Fruit fly (Drosophila melanogaster) whole organism, adult: ENCODE results near the gene CG14089.

ENCODE experiments used
- CG11617 ChIP-seq: fragments of 200-800 bp; sonication (Bioruptor generic); optimal IDR thresholded peaks from 2 replicates; lab custom pipeline; 2017; ENCODE audit warnings: mild to moderate bottlenecking, missing biosample characterization, missing genetic modification reagents, missing genetic modification characterization
- CG12768 ChIP-seq: fragments of 200-800 bp; sonication (Bioruptor generic); optimal IDR thresholded peaks from 2 replicates; lab custom pipeline; 2017; ENCODE audit warnings: missing biosample characterization, missing genetic modification characterization, mild to moderate bottlenecking, moderate library complexity, missing genetic modification reagents
- CG14711 ChIP-seq: fragments of 200-800 bp; sonication (Bioruptor generic); optimal IDR thresholded peaks from 2 replicates; lab custom pipeline; 2018; ENCODE audit warnings: missing biosample characterization, mild to moderate bottlenecking, missing genetic modification characterization, moderate library complexity
- CG1620 ChIP-seq: fragments of 200-800 bp; sonication (Bioruptor generic); optimal IDR thresholded peaks from 2 replicates; lab custom pipeline; 2016; ENCODE audit warnings: missing biosample characterization, missing genetic modification characterization
- CG33017 ChIP-seq: fragments of 200-800 bp; sonication (Bioruptor generic); optimal IDR thresholded peaks from 2 replicates; lab custom pipeline; 2018; ENCODE audit warnings: missing biosample characterization, mild to moderate bottlenecking, missing genetic modification characterization, moderate library complexity
- CG5204 ChIP-seq: fragments of 200-800 bp; sonication (Bioruptor generic); optimal IDR thresholded peaks from 2 replicates; lab custom pipeline; 2016; ENCODE audit warnings: missing biosample characterization, missing genetic modification characterization
- CG7045 ChIP-seq: fragments of 200-800 bp; sonication (Bioruptor generic); optimal IDR thresholded peaks from 2 replicates; lab custom pipeline; 2017; ENCODE audit warnings: missing biosample characterization, mild to moderate bottlenecking, missing genetic modification characterization
- CG7101 ChIP-seq: fragments of 200-800 bp; sonication (Bioruptor generic); optimal IDR thresholded peaks from 2 replicates; lab custom pipeline; 2018; ENCODE audit warnings: missing biosample characterization, mild to moderate bottlenecking, missing genetic modification characterization, moderate library complexity
- Clk ChIP-seq: fragments of 200-800 bp; sonication (Bioruptor generic); optimal IDR thresholded peaks from 2 replicates; lab custom pipeline; 2017; ENCODE audit warnings: missing biosample characterization, missing genetic modification characterization
- Crg-1 ChIP-seq: fragments of 200-800 bp; sonication (Bioruptor generic); optimal IDR thresholded peaks from 2 replicates; lab custom pipeline; 2016; ENCODE audit warnings: missing biosample characterization, missing genetic modification characterization
- Hr96 ChIP-seq: fragments of 200-800 bp; sonication (Bioruptor generic); optimal IDR thresholded peaks from 2 replicates; lab custom pipeline; 2016; ENCODE audit warnings: missing biosample characterization, missing genetic modification characterization
- Mnt ChIP-seq: fragments of 200-800 bp; sonication (Bioruptor generic); optimal IDR thresholded peaks from 2 replicates; lab custom pipeline; 2016; ENCODE audit warnings: missing biosample characterization, mild to moderate bottlenecking, missing genetic modification characterization
- bab1 ChIP-seq: fragments of 200-800 bp; sonication (Bioruptor generic); optimal IDR thresholded peaks from 3 replicates; lab custom pipeline; 2019; ENCODE audit warnings: missing biosample characterization, mild to moderate bottlenecking, missing genetic modification characterization, moderate library complexity
- cic ChIP-seq: fragments of 200-800 bp; sonication (Bioruptor generic); optimal IDR thresholded peaks from 2 replicates; lab custom pipeline; 2017; ENCODE audit warnings: missing biosample characterization, mild to moderate bottlenecking, missing genetic modification characterization, moderate library complexity
- cnc ChIP-seq, 2 experiments: fragments of >200 bp; optimal IDR thresholded peaks; 2 replicates each; lab custom pipeline; 2017
- kay ChIP-seq: fragments of 200-800 bp; sonication (Bioruptor generic); peaks from one replicate; lab custom pipeline; 2016; ENCODE audit warnings: missing biosample characterization, missing genetic modification characterization, borderline replicate concordance
- ovo ChIP-seq: fragments of 200-800 bp; sonication (Bioruptor generic); optimal IDR thresholded peaks from 2 replicates; lab custom pipeline; 2016; ENCODE audit warnings: missing biosample characterization, missing genetic modification characterization
- pad ChIP-seq: fragments of 200-800 bp; sonication (Bioruptor generic); optimal IDR thresholded peaks from 3 replicates; lab custom pipeline; 2017; ENCODE audit warnings: missing biosample characterization, missing genetic modification characterization, mild to moderate bottlenecking, moderate library complexity, missing genetic modification reagents
- tj ChIP-seq: fragments of 200-800 bp; sonication (Bioruptor generic); optimal IDR thresholded peaks from 3 replicates; lab custom pipeline; 2017; ENCODE audit warnings: missing biosample characterization, mild to moderate bottlenecking, missing genetic modification characterization, moderate library complexity
- toe ChIP-seq: fragments of 200-800 bp; sonication (Bioruptor generic); optimal IDR thresholded peaks from 2 replicates; lab custom pipeline; 2016; ENCODE audit warnings: missing biosample characterization, missing genetic modification characterization

CG14089 gene

DNA sequence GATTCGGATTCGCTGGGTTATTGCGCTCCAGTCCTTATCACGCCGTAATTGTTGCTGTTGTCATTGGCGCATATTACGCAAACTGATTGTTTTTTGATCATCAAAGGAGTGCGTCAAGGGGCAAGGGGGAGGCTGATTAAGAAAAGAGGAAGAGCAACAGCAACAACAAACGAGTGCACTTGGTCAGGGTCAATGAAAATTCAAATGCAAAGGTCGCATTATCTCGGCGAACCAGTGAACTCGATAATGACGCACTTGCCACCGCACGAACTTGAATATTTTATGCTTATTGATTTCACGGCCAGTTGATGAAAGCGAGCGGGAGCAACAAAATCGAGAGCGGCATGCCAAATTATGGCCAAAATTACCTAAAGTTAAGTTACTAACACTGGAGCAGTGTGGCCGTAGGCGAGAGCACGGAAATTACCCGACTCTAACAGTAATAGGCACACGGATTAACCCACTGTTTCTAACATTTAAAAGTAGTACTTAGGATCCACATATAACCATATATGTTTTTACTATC, 20.3 kb downstream of the CG14089 start, which contains the start of gene nes:
nes (minus strand) TSS at position 402 of the 526 bp plus-strand sequence.
- TF ChIP-seq CG14711 (tag; lab: Kevin White, UChicago) (peak; percentile 8), pad (no peak), CG1620 (no peak), bab1 (GFP tag; lab: Kevin White, UChicago) (peak; percentile 26), Crg-1 (GFP tag; lab: Kevin White, UChicago) (no peak), Mnt (GFP tag; lab: Kevin White, UChicago) (peak; percentile 72), toe (GFP tag; lab: Kevin White, UChicago) (no peak), Hr96 (GFP tag; lab: Kevin White, UChicago) (peak; percentile 29), cic (GFP tag; lab: Kevin White, UChicago) (peak; percentile 92), cnc (optimal IDR thresholded peaks at IDR 0.05; lab: Kevin White, UChicago) (no peak), Clk (no peak), ovo (GFP tag; lab: Kevin White, UChicago) (no peak), CG11617 (GFP tag; lab: Kevin White, UChicago) (no peak), CG7101 (tag; lab: Kevin White, UChicago) (no peak), CG7045 (GFP tag; lab: Kevin White, UChicago) (peak; percentile 11), kay (no peak), CG12768 (peak; percentile 45), CG33017 (tag; lab: Kevin White, UChicago) (no peak), CG5204 (no peak), tj (GFP tag; lab: Kevin White, UChicago) (peak; percentile 48)

DNA sequence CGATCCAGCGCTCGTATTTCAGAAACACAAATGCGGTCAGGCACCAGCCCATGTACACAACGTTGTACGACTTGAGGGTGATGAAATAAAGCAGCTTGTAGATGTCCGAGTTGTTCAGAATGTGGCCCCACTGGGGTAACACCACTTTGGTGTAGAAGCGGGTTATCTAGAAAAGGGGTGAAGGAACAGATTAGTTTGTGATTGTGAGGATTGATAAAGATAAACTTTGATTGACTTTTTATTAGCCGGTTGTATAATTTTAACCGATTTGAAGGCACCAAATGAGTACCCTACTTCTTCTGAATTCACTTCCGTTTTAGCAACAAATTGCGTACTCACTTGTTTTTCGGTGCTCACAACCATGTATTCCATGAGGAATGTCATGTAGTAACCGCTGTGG, 22.4 kb downstream of the CG14089 start:
- TF ChIP-seq cic (GFP tag; lab: Kevin White, UChicago) (peak; percentile 6), CG7101 (tag; lab: Kevin White, UChicago) (no peak), CG11617 (GFP tag; lab: Kevin White, UChicago) (no peak), cnc (optimal IDR thresholded peaks at IDR 0.05; lab: Kevin White, UChicago) (no peak)

DNA sequence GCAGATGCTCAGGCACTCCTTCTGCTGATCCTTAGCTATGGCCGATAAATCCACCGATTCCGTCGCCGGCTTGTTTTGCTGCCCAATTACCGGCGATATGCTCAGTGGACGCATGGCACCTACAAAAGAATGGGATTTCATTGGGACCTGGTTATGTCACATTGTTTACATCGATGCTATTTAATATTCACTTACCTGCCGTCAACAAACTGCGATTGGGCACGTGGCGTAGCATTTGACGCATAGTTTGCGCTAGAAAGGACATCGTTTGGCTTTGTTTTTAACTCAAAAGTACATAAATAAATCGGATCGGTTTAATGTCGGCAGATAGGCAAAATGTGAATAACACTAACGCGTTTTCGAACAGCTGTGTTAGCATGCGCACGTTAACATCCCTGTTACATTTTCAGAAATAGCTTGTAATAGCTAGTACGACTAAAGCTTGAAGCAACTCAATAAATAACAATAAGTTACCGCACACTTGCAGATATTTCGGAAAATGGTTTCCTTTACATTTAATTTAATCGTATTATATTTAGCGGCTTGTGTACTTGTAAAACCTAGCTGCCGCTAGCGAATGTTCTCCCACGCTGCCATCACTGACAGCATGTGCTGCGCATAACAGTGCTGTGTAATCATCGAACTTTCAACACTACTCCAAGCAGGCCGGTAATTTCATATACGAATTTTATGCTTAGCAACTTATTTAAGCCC, 25.7 kb downstream of the CG14089 start, which contains the start of the genes mRpL21 and rept:
mRpL21 (minus strand) TSS at position 347 of the 714 bp plus-strand sequence.
rept (plus strand) TSS at position 626 of the 714 bp plus-strand sequence.
- TF ChIP-seq CG7045 (GFP tag; lab: Kevin White, UChicago): peak; percentile 63
- peak; percentile 78 for TF ChIP-seq CG1620
- TF ChIP-seq Mnt (GFP tag; lab: Kevin White, UChicago): peak; percentile 97
- TF ChIP-seq CG11617 (GFP tag; lab: Kevin White, UChicago): peak; percentile 61
- peak; percentile 19 for TF ChIP-seq cic (GFP tag; lab: Kevin White, UChicago)
- TF ChIP-seq ovo (GFP tag; lab: Kevin White, UChicago): peak; percentile 48
- TF ChIP-seq CG5204: no peak
- TF ChIP-seq tj (GFP tag; lab: Kevin White, UChicago): peak; percentile 23
- peak; percentile 76 for TF ChIP-seq CG12768
- peak; percentile 74 for TF ChIP-seq CG7101 (tag; lab: Kevin White, UChicago)
- TF ChIP-seq Hr96 (GFP tag; lab: Kevin White, UChicago): peak; percentile 64
- peak; percentile 54 for TF ChIP-seq CG33017 (tag; lab: Kevin White, UChicago)
- TF ChIP-seq Crg-1 (GFP tag; lab: Kevin White, UChicago): peak; percentile 75
- TF ChIP-seq kay: no peak
- TF ChIP-seq cnc (optimal IDR thresholded peaks at IDR 0.05; lab: Kevin White, UChicago): no peak
- peak; percentile 64 for TF ChIP-seq pad
- TF ChIP-seq toe (GFP tag; lab: Kevin White, UChicago): peak; percentile 73
- TF ChIP-seq Clk: no peak
- TF ChIP-seq CG14711 (tag; lab: Kevin White, UChicago): peak; percentile 41
- peak; percentile 34 for TF ChIP-seq bab1 (GFP tag; lab: Kevin White, UChicago)

DNA sequence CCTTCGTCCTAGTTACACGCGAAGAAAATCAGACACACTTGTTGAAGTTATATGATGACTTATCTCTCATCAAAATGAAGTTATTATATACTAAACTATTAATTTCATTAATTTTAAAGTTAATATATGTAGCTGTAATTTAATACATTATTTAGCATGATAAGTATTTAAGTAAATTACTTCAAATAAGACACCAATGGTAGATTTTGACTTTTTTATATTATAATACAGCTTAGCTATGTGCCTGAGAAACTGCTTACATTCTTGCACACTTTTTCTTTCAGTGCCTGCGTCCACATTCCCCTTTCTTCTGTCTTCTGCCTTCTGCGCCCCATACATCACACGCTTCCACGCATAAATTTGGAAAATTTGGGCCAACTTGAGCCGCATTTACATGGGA, 29.0 kb downstream of the CG14089 start:
- TF ChIP-seq ovo (GFP tag; lab: Kevin White, UChicago) (no peak), cnc (optimal IDR thresholded peaks at IDR 0.05; lab: Kevin White, UChicago) (no peak), tj (GFP tag; lab: Kevin White, UChicago) (no peak), Hr96 (GFP tag; lab: Kevin White, UChicago) (no peak), Clk (no peak), bab1 (GFP tag; lab: Kevin White, UChicago) (no peak), toe (GFP tag; lab: Kevin White, UChicago) (no peak), CG5204 (no peak), pad (no peak), CG33017 (tag; lab: Kevin White, UChicago) (no peak)

DNA sequence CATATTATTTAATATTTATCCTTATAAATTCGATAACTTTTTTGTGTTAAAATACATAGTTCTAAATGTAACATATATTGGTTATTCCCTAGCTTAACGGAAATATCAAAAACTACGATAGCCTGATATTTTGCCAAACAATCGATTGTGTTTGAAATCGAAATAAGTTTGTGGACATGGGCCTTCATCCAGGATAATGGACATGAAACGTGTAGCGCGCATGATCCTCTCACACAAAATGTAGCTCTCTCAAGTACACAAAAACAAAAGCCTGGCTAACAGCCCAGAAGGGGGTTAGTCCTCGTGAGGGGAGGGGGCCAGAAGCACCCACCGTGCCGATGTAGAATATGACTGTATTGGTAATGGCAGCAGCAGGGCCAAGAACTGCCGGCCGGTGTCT, 42.8 kb downstream of the CG14089 start:
- TF ChIP-seq Crg-1 (GFP tag; lab: Kevin White, UChicago) (no peak), toe (GFP tag; lab: Kevin White, UChicago) (no peak), CG1620 (no peak), cic (GFP tag; lab: Kevin White, UChicago) (no peak), CG7045 (GFP tag; lab: Kevin White, UChicago) (no peak), CG7101 (tag; lab: Kevin White, UChicago) (no peak), CG14711 (tag; lab: Kevin White, UChicago) (no peak), CG5204 (no peak), Hr96 (GFP tag; lab: Kevin White, UChicago) (no peak), pad (no peak), CG33017 (tag; lab: Kevin White, UChicago) (no peak), CG12768 (no peak), Mnt (GFP tag; lab: Kevin White, UChicago) (no peak), kay (no peak), bab1 (GFP tag; lab: Kevin White, UChicago) (no peak)
